Worm (Caenorhabditis elegans) whole organism, L2 larva: ENCODE measurements around the gene F54C4.4.

Experiments used
- ZK546.5 ChIP-seq: sonication (generic microtip); optimal IDR thresholded peaks from 2 replicates; lab custom pipeline; 2017; ENCODE audit warnings: missing biosample characterization, missing genetic modification characterization
- ama-1 ChIP-seq: fragments of 150-350 bp; optimal IDR thresholded peaks from 2 replicates; lab custom pipeline; 2018; ENCODE audit warnings: inconsistent platforms
- lsy-2 ChIP-seq, 2 experiments: fragments of 150-350 bp in 1 of 2; sonication (generic microtip) in 1 of 2; optimal IDR thresholded peaks; 2 replicates each; lab custom pipeline; 2014 to 2017; ENCODE audit warnings: missing biosample characterization in 2 of 2, missing genetic modification characterization in 2 of 2
- mbf-1 ChIP-seq: sonication (generic microtip); optimal IDR thresholded peaks from 2 replicates; lab custom pipeline; 2017; ENCODE audit warnings: missing biosample characterization, missing genetic modification characterization
- nhr-237 ChIP-seq: fragments of 150-350 bp; optimal IDR thresholded peaks from 2 replicates; lab custom pipeline; 2014; ENCODE audit warnings: missing biosample characterization, missing genetic modification characterization
- peb-1 ChIP-seq: fragments of 150-350 bp; optimal IDR thresholded peaks from 2 replicates; lab custom pipeline; 2014; ENCODE audit warnings: missing biosample characterization, missing genetic modification characterization
- sem-4 ChIP-seq: fragments of 150-350 bp; optimal IDR thresholded peaks from 2 replicates; lab custom pipeline; 2014; ENCODE audit warnings: missing biosample characterization, missing genetic modification reagents, missing genetic modification characterization
- unc-39 ChIP-seq: fragments of 150-350 bp; optimal IDR thresholded peaks from 2 replicates; lab custom pipeline; 2014; ENCODE audit warnings: missing biosample characterization, missing genetic modification characterization

DNA sequence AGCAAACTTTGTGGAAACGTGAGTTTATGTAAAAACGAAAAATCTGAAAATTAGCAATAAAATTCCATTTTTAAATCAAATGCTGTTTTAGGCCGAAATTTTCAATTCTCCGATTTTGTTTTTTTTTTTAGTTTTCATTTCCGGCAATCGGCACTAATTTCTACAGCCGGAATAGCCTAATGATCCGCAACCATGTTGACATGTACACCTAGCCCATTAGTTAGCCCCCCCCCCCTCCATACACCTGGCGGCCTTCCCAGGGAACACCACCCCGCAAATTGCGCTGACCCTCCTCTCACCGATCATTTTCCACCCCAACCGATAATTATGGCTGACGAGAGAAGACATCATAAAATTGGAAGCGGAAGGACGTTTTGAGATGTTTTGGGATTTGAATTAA is 47.7 kb downstream of the F54C4.4 start:
- TF ChIP-seq nhr-237 (tag; lab: Kevin White, UChicago): no peak
- no peak for TF ChIP-seq peb-1
- no peak for TF ChIP-seq mbf-1
- TF ChIP-seq unc-39 (tag; lab: Kevin White, UChicago): no peak
- TF ChIP-seq sem-4 (tag; lab: Kevin White, UChicago): no peak
- no peak for TF ChIP-seq lsy-2 (tag; optimal IDR thresholded peaks at IDR 0.05; lab: Kevin White, UChicago)
- no peak for TF ChIP-seq ZK546.5 (tag; lab: Kevin White, UChicago)
- TF ChIP-seq ama-1 (lab: Kevin White, UChicago): no peak
